Worm (Caenorhabditis elegans): ENCODE data around the gene C50B6.1.

The C50B6.1 gene

ce11 chrV:13262781-13263318 lies 45.9 kb upstream of the C50B6.1 start:
- TF ChIP-seq xbp-1 (tag; optimal IDR thresholded peaks at IDR 0.05) (no peak), elt-3 (tag; optimal IDR thresholded peaks at IDR 0.05) (peak in 1 of 6 experiments; percentile 18), snu-23 (GFP tag; optimal IDR thresholded peaks at IDR 0.05) (no peak), hpl-2 (GFP tag; optimal IDR thresholded peaks at IDR 0.05) (no peak), dsc-1 (tag; optimal IDR thresholded peaks at IDR 0.05) (no peak), C16A3.4 (tag; optimal IDR thresholded peaks at IDR 0.05) (no peak), nhr-20 (tag; optimal IDR thresholded peaks at IDR 0.05) (peak; percentile 57), irx-1 (tag; optimal IDR thresholded peaks at IDR 0.05) (no peak), nhr-19 (GFP tag; conservative IDR thresholded peaks at IDR 0.05) (no peak), zip-4 (GFP tag; optimal IDR thresholded peaks at IDR 0.05) (no peak), fkh-10 (GFP tag; optimal IDR thresholded peaks at IDR 0.05) (no peak), nhr-71 (tag; optimal IDR thresholded peaks at IDR 0.05) (peak; percentile 45), elt-2 (tag; optimal IDR thresholded peaks at IDR 0.05) (peak; percentile 93), fkh-8 (tag; optimal IDR thresholded peaks at IDR 0.05) (no peak), hlh-17 (GFP tag; optimal IDR thresholded peaks at IDR 0.05; ENCODE audit: borderline replicate concordance) (no peak), nhr-11 (tag; optimal IDR thresholded peaks at IDR 0.05) (no peak), sptf-1 (tag; optimal IDR thresholded peaks at IDR 0.05) (no peak), nhr-47 (tag; optimal IDR thresholded peaks at IDR 0.05) (no peak), pag-3 (tag; optimal IDR thresholded peaks at IDR 0.05; ENCODE audit: borderline replicate concordance, insufficient read depth) (no peak), ceh-63 (GFP tag; optimal IDR thresholded peaks at IDR 0.05) (no peak), egl-13 (tag; optimal IDR thresholded peaks at IDR 0.05) (no peak), C04F5.9 (tag; optimal IDR thresholded peaks at IDR 0.05) (no peak), lin-15B (tag; optimal IDR thresholded peaks at IDR 0.05) (no peak), lin-13 (GFP tag; optimal IDR thresholded peaks at IDR 0.05) (no peak), efl-1 (optimal IDR thresholded peaks at IDR 0.05) (no peak), efl-1 (GFP tag; optimal IDR thresholded peaks at IDR 0.05 in 1 of 2) (peak in 1 of 2 experiments; percentile 86), unc-30 (tag; optimal IDR thresholded peaks at IDR 0.05) (no peak), lsy-2 (tag; optimal IDR thresholded peaks at IDR 0.05) (no peak), nhr-76 (tag; optimal IDR thresholded peaks at IDR 0.05) (no peak), zag-1 (tag; optimal IDR thresholded peaks at IDR 0.05) (no peak), lin-35 (GFP tag; optimal IDR thresholded peaks at IDR 0.05) (peak in 1 of 2 experiments; percentile 0), nhr-90 (tag; optimal IDR thresholded peaks at IDR 0.05; ENCODE audit: poor library complexity) (peak; percentile 20), ets-5 (GFP tag; IDR thresholded peaks at IDR 0.05) (no peak), ztf-11 (tag; optimal IDR thresholded peaks at IDR 0.05) (no peak), pax-3 (tag; optimal IDR thresholded peaks at IDR 0.05) (peak; percentile 62), unc-86 (tag; optimal IDR thresholded peaks at IDR 0.05) (no peak), lin-14 (GFP tag; optimal IDR thresholded peaks at IDR 0.05) (peak; percentile 22), nhr-237 (tag; optimal IDR thresholded peaks at IDR 0.05) (no peak), efl-3 (GFP tag; optimal IDR thresholded peaks at IDR 0.05) (no peak), lin-39 (tag; optimal IDR thresholded peaks at IDR 0.05) (no peak), isw-1 (GFP tag; IDR thresholded peaks at IDR 0.05) (no peak), alr-1 (tag; optimal IDR thresholded peaks at IDR 0.05; ENCODE audit: borderline replicate concordance) (no peak), hlh-4 (tag; optimal IDR thresholded peaks at IDR 0.05) (no peak), vab-15 (tag; optimal IDR thresholded peaks at IDR 0.05) (no peak)
